Fruit fly (Drosophila melanogaster) whole organism, embryonic: Measurements from ENCODE around the gene Acp63F.

Source experiments
- B-H1 ChIP-seq: fragments of 200-800 bp; sonication (Bioruptor generic); IDR thresholded peaks from 3 replicates; pipeline ENCODE4 v1.3.6; 2022; ENCODE audit warnings: missing biosample characterization, missing genetic modification characterization
- CG11398 ChIP-seq: fragments of 200-800 bp; sonication (Bioruptor generic); optimal IDR thresholded peaks from 2 replicates; lab custom pipeline; 2016; ENCODE audit warnings: missing biosample characterization, missing genetic modification characterization
- CG11504 ChIP-seq: fragments of 200-800 bp; sonication (Bioruptor generic); optimal IDR thresholded peaks from 3 replicates; lab custom pipeline; 2019; ENCODE audit warnings: missing biosample characterization, mild to moderate bottlenecking, missing genetic modification characterization, moderate library complexity
- CG12104 ChIP-seq: fragments of 200-800 bp; sonication (Bioruptor generic); optimal IDR thresholded peaks from 3 replicates; lab custom pipeline; 2016; ENCODE audit warnings: missing biosample characterization, missing genetic modification characterization
- CG12659 ChIP-seq: fragments of 200-800 bp; sonication (Bioruptor generic); optimal IDR thresholded peaks from 3 replicates; lab custom pipeline; 2017; ENCODE audit warnings: mild to moderate bottlenecking, missing biosample characterization, missing genetic modification reagents, missing genetic modification characterization
- CG14441 ChIP-seq: fragments of 200-800 bp; sonication (Bioruptor generic); IDR thresholded peaks from 2 replicates; pipeline ENCODE4 v1.3.6; 2022; ENCODE audit warnings: missing biosample characterization, missing genetic modification characterization
- CG15269 ChIP-seq: fragments of 200-800 bp; sonication (Bioruptor generic); optimal IDR thresholded peaks from 2 replicates; lab custom pipeline; 2018; ENCODE audit warnings: missing biosample characterization, mild to moderate bottlenecking, missing genetic modification characterization, moderate library complexity
- CG17612 ChIP-seq: fragments of 200-800 bp; sonication (Bioruptor generic); IDR thresholded peaks from 2 replicates; pipeline ENCODE4 v1.3.6; 2022; ENCODE audit warnings: missing biosample characterization, missing genetic modification characterization
- CG2120 ChIP-seq: fragments of 200-800 bp; sonication (Bioruptor generic); optimal IDR thresholded peaks from 3 replicates; lab custom pipeline; 2016; ENCODE audit warnings: missing biosample characterization, missing genetic modification characterization
- CG2202 ChIP-seq: fragments of 200-800 bp; sonication (Bioruptor generic); optimal IDR thresholded peaks from 2 replicates; lab custom pipeline; 2018; ENCODE audit warnings: missing biosample characterization, mild to moderate bottlenecking, missing genetic modification characterization
- CG2889 ChIP-seq: fragments of 200-800 bp; sonication (Bioruptor generic); IDR thresholded peaks from 3 replicates; pipeline ENCODE4 v1.3.6; 2022; ENCODE audit warnings: missing biosample characterization, missing genetic modification characterization
- CG3281 ChIP-seq: fragments of 200-800 bp; sonication (Bioruptor generic); optimal IDR thresholded peaks from 3 replicates; lab custom pipeline; 2017; ENCODE audit warnings: missing biosample characterization, mild to moderate bottlenecking, missing genetic modification characterization
- CG3838 ChIP-seq: fragments of 200-800 bp; sonication (Bioruptor generic); optimal IDR thresholded peaks from 3 replicates; lab custom pipeline; 2016; ENCODE audit warnings: missing biosample characterization, missing genetic modification characterization
- CG4360 ChIP-seq: fragments of 200-800 bp; sonication (Bioruptor generic); IDR thresholded peaks from 2 replicates; pipeline ENCODE4 v1.3.6; 2022; ENCODE audit warnings: missing biosample characterization, missing genetic modification characterization
- CG4617 ChIP-seq: fragments of 200-800 bp; sonication (Bioruptor generic); optimal IDR thresholded peaks from 3 replicates; lab custom pipeline; 2016; ENCODE audit warnings: missing biosample characterization, missing genetic modification characterization, borderline replicate concordance
- CG7745 ChIP-seq: fragments of 200-800 bp; sonication (Bioruptor generic); optimal IDR thresholded peaks from 2 replicates; lab custom pipeline; 2018; ENCODE audit warnings: missing biosample characterization, mild to moderate bottlenecking, missing genetic modification characterization, moderate library complexity
- CG8924 ChIP-seq: fragments of 200-800 bp; optimal IDR thresholded peaks from 3 replicates; lab custom pipeline; 2019; ENCODE audit warnings: missing biosample characterization, mild to moderate bottlenecking, missing genetic modification characterization, moderate library complexity
- Chrac-16 ChIP-seq: fragments of 200-800 bp; sonication (Bioruptor generic); optimal IDR thresholded peaks from 3 replicates; lab custom pipeline; 2016; ENCODE audit warnings: missing biosample characterization, missing genetic modification characterization
- CoRest ChIP-seq: fragments of 200-800 bp; sonication (Bioruptor generic); optimal IDR thresholded peaks from 3 replicates; lab custom pipeline; 2018; ENCODE audit warnings: missing biosample characterization, mild to moderate bottlenecking, missing genetic modification characterization, moderate library complexity
- D19B ChIP-seq: fragments of 200-800 bp; sonication (Bioruptor generic); optimal IDR thresholded peaks from 2 replicates; lab custom pipeline; 2017; ENCODE audit warnings: missing biosample characterization, mild to moderate bottlenecking, missing genetic modification characterization
- Dp ChIP-seq: fragments of 200-800 bp; sonication (Bioruptor generic); optimal IDR thresholded peaks from 2 replicates; lab custom pipeline; 2018; ENCODE audit warnings: missing biosample characterization, mild to moderate bottlenecking, missing genetic modification characterization, moderate library complexity
- Dref ChIP-seq: fragments of 200-800 bp; sonication (Bioruptor generic); IDR thresholded peaks from 2 replicates; pipeline ENCODE4 v1.3.6; 2022; ENCODE audit warnings: missing biosample characterization, missing genetic modification characterization
- Fer1 ChIP-seq: fragments of 200-800 bp; sonication (Bioruptor generic); optimal IDR thresholded peaks from 2 replicates; lab custom pipeline; 2017; ENCODE audit warnings: missing biosample characterization, mild to moderate bottlenecking, missing genetic modification characterization
- Fer2 ChIP-seq: fragments of 200-800 bp; sonication (Bioruptor generic); optimal IDR thresholded peaks from 2 replicates; lab custom pipeline; 2018; ENCODE audit warnings: missing biosample characterization, mild to moderate bottlenecking, missing genetic modification characterization, moderate library complexity
- Fer3 ChIP-seq: fragments of 200-800 bp; sonication (Bioruptor generic); optimal IDR thresholded peaks from 2 replicates; lab custom pipeline; 2018; ENCODE audit warnings: missing biosample characterization, mild to moderate bottlenecking, missing genetic modification characterization, moderate library complexity
- Hr39 ChIP-seq: fragments of >200 bp; optimal IDR thresholded peaks from 2 replicates; lab custom pipeline; 2017
- MESR4 ChIP-seq: fragments of 200-800 bp; sonication (Bioruptor generic); optimal IDR thresholded peaks from 2 replicates; lab custom pipeline; 2018; ENCODE audit warnings: missing biosample characterization, mild to moderate bottlenecking, missing genetic modification characterization, moderate library complexity
- Mes4 ChIP-seq: fragments of 200-800 bp; sonication (Bioruptor generic); optimal IDR thresholded peaks from 2 replicates; lab custom pipeline; 2016; ENCODE audit warnings: missing biosample characterization, missing genetic modification characterization
- Myb ChIP-seq: fragments of 200-800 bp; sonication (Bioruptor generic); optimal IDR thresholded peaks from 2 replicates; lab custom pipeline; 2016; ENCODE audit warnings: missing biosample characterization, missing genetic modification characterization
- Sox100B ChIP-seq: fragments of 200-800 bp; sonication (Bioruptor generic); optimal IDR thresholded peaks from 3 replicates; lab custom pipeline; 2018; ENCODE audit warnings: missing biosample characterization, mild to moderate bottlenecking, missing genetic modification characterization
- YL-1 ChIP-seq: fragments of 200-800 bp; sonication (Bioruptor generic); optimal IDR thresholded peaks from 3 replicates; lab custom pipeline; 2017; ENCODE audit warnings: missing biosample characterization, mild to moderate bottlenecking, missing genetic modification characterization
- cad ChIP-seq: fragments of >200 bp; optimal IDR thresholded peaks from 2 replicates; lab custom pipeline; 2017; ENCODE audit warnings: missing biosample characterization, missing genetic modification characterization
- ems ChIP-seq: fragments of 200-800 bp; sonication (Bioruptor generic); optimal IDR thresholded peaks from 3 replicates; lab custom pipeline; 2016; ENCODE audit warnings: missing biosample characterization, missing genetic modification characterization
- eyg ChIP-seq: fragments of 200-800 bp; sonication (Bioruptor generic); optimal IDR thresholded peaks from 3 replicates; lab custom pipeline; 2016; ENCODE audit warnings: missing biosample characterization, missing genetic modification characterization
- gce ChIP-seq: fragments of 200-800 bp; sonication (Bioruptor generic); IDR thresholded peaks from 3 replicates; pipeline ENCODE4 v1.3.6; 2022; ENCODE audit warnings: missing biosample characterization, missing genetic modification characterization
- gsb ChIP-seq: fragments of 200-800 bp; sonication (Bioruptor generic); IDR thresholded peaks from 2 replicates; pipeline ENCODE4 v1.3.6; 2022; ENCODE audit warnings: missing biosample characterization, missing genetic modification characterization
- ham ChIP-seq: fragments of 200-800 bp; sonication (Bioruptor generic); IDR thresholded peaks from 2 replicates; pipeline ENCODE4 v1.3.6; 2022; ENCODE audit warnings: missing biosample characterization, missing genetic modification characterization
- hkb ChIP-seq, 2 experiments: fragments of 200-800 bp in 1 of 2; fragments of >200 bp in 1 of 2; sonication (Bioruptor generic) in 1 of 2; IDR thresholded peaks in 1 of 2; optimal IDR thresholded peaks in 1 of 2; 2 replicates each; pipeline versions ENCODE4 v1.3.6 to Lab custom; 2017 to 2022; ENCODE audit warnings: missing biosample characterization in 1 of 2, missing genetic modification characterization in 1 of 2
- ken ChIP-seq: fragments of 200-800 bp; sonication (Bioruptor generic); IDR thresholded peaks from 3 replicates; pipeline ENCODE4 v1.3.6; 2022; ENCODE audit warnings: missing biosample characterization, missing genetic modification characterization
- klu ChIP-seq: fragments of 200-800 bp; sonication (Bioruptor generic); IDR thresholded peaks from 2 replicates; pipeline ENCODE4 v1.3.6; 2022; ENCODE audit warnings: missing biosample characterization, missing genetic modification characterization
- luna ChIP-seq: fragments of 200-800 bp; sonication (Bioruptor generic); optimal IDR thresholded peaks from 2 replicates; lab custom pipeline; 2016; ENCODE audit warnings: missing biosample characterization, missing genetic modification characterization
- otp ChIP-seq: fragments of 200-800 bp; sonication (Bioruptor generic); IDR thresholded peaks from 3 replicates; pipeline ENCODE4, ENCODE4 v1.3.6; 2022; ENCODE audit warnings: missing biosample characterization, missing genetic modification characterization
- pb ChIP-seq: fragments of 200-800 bp; sonication (Bioruptor generic); optimal IDR thresholded peaks from 3 replicates; lab custom pipeline; 2016; ENCODE audit warnings: missing biosample characterization, missing genetic modification characterization
- psq ChIP-seq: fragments of 200-800 bp; sonication (Bioruptor generic); optimal IDR thresholded peaks from 2 replicates; lab custom pipeline; 2017; ENCODE audit warnings: missing biosample characterization, missing genetic modification characterization
- rib ChIP-seq: fragments of 200-800 bp; sonication (Bioruptor generic); IDR thresholded peaks from 2 replicates; pipeline ENCODE4 v1.3.6; 2022; ENCODE audit warnings: missing biosample characterization, missing genetic modification characterization
- slbo ChIP-seq: fragments of 200-800 bp; sonication (Bioruptor generic); IDR thresholded peaks from 2 replicates; pipeline ENCODE4 v1.3.6; 2022; ENCODE audit warnings: missing biosample characterization, missing genetic modification characterization
- ssp ChIP-seq: fragments of 200-800 bp; sonication (Bioruptor generic); IDR thresholded peaks from 2 replicates; pipeline ENCODE4 v1.3.6; 2022; ENCODE audit warnings: missing biosample characterization, missing genetic modification characterization
- tgo ChIP-seq: fragments of 200-800 bp; sonication (Bioruptor generic); IDR thresholded peaks from 3 replicates; pipeline ENCODE4 v1.3.6; 2022; ENCODE audit warnings: missing biosample characterization, missing genetic modification characterization
- wor ChIP-seq: fragments of 200-800 bp; sonication (Bioruptor generic); IDR thresholded peaks from 2 replicates; pipeline ENCODE4 v1.3.6; 2022; ENCODE audit warnings: missing biosample characterization, missing genetic modification characterization

The Acp63F gene

dm6 chr3L:3855194-3855980 lies 39.2 kb upstream of the Acp63F start (continued):
- TF ChIP-seq ken, result no peak
- no peak for TF ChIP-seq pb (GFP tag; lab: Kevin White, UChicago)
- TF ChIP-seq cad (GFP tag; lab: Kevin White, UChicago), result no peak

dm6 chr3L:3852842-3853241 lies 36.7 kb upstream of the Acp63F start:
- TF ChIP-seq wor (GFP tag; lab: Robert Waterston, UW), result peak; percentile 56
- peak; percentile 46 for TF ChIP-seq CG2202 (tag; lab: Kevin White, UChicago)
- no peak for TF ChIP-seq CG11398
- TF ChIP-seq hkb (optimal IDR thresholded peaks at IDR 0.05; lab: Kevin White, UChicago), result no peak
- peak; percentile 40; the same call in 1 of the 2 replicates for TF ChIP-seq hkb (GFP tag; IDR thresholded peaks at IDR 0.05; lab: Robert Waterston, UW)
- no peak for TF ChIP-seq CG3281 (GFP tag; lab: Kevin White, UChicago)
- no peak for TF ChIP-seq CG17612 (GFP tag; lab: Robert Waterston, UW)
- TF ChIP-seq CG12659 (GFP tag; lab: Kevin White, UChicago), result peak; percentile 30
- TF ChIP-seq otp (GFP tag; lab: Robert Waterston, UW), result peak; percentile 76
- no peak for TF ChIP-seq CG2889 (GFP tag; lab: Robert Waterston, UW)
- no peak for TF ChIP-seq gsb (GFP tag; lab: Robert Waterston, UW)
- TF ChIP-seq CG2120 (GFP tag; lab: Kevin White, UChicago), result no peak
- TF ChIP-seq rib, result no peak
- TF ChIP-seq Fer1 (GFP tag; lab: Kevin White, UChicago), result no peak
- TF ChIP-seq YL-1, result no peak
- TF ChIP-seq psq (GFP tag; lab: Kevin White, UChicago), result no peak
- peak; percentile 70 for TF ChIP-seq CoRest (tag; lab: Kevin White, UChicago)
- TF ChIP-seq D19B, result no peak
- peak; percentile 55 for TF ChIP-seq Mes4 (GFP tag; lab: Kevin White, UChicago)
- peak; percentile 66 for TF ChIP-seq Chrac-16 (GFP tag; lab: Kevin White, UChicago)
- no peak for TF ChIP-seq ham (GFP tag; lab: Robert Waterston, UW)
- no peak for TF ChIP-seq B-H1 (GFP tag; lab: Robert Waterston, UW)
- no peak for TF ChIP-seq Dp
- TF ChIP-seq Hr39 (lab: Kevin White, UChicago), result no peak
- no peak; the same call in 2 of the 3 replicates for TF ChIP-seq tgo (GFP tag; lab: Robert Waterston, UW)
- TF ChIP-seq luna (GFP tag; lab: Kevin White, UChicago), result no peak
- TF ChIP-seq eyg (GFP tag; lab: Kevin White, UChicago), result no peak
- no peak for TF ChIP-seq CG4617 (GFP tag; lab: Kevin White, UChicago)
- no peak for TF ChIP-seq ssp
- peak; percentile 21 for TF ChIP-seq Sox100B (GFP tag; lab: Kevin White, UChicago)
- TF ChIP-seq Fer2 (tag; lab: Kevin White, UChicago), result no peak
- TF ChIP-seq MESR4 (GFP tag; lab: Kevin White, UChicago), result no peak
- no peak for TF ChIP-seq CG7745 (tag; lab: Kevin White, UChicago)
- TF ChIP-seq CG3838 (GFP tag; lab: Kevin White, UChicago), result no peak
- no peak for TF ChIP-seq Fer3
- TF ChIP-seq CG12104, result no peak
- TF ChIP-seq CG11504 (tag; lab: Kevin White, UChicago), result peak; percentile 58
- no peak for TF ChIP-seq ems (GFP tag; lab: Kevin White, UChicago)
- no peak for TF ChIP-seq CG14441
- peak; percentile 43 for TF ChIP-seq CG15269 (tag; lab: Kevin White, UChicago)
- peak; percentile 56 for TF ChIP-seq CG8924 (tag; lab: Kevin White, UChicago)
- no peak for TF ChIP-seq Myb (GFP tag; lab: Kevin White, UChicago)
- no peak for TF ChIP-seq Dref (GFP tag; lab: Robert Waterston, UW)
- no peak for TF ChIP-seq klu (GFP tag; lab: Robert Waterston, UW)
- no peak for TF ChIP-seq slbo
- TF ChIP-seq gce (GFP tag; lab: Robert Waterston, UW), result peak; percentile 45; the same call in 1 of the 3 replicates
- TF ChIP-seq CG4360, result no peak
